Worm (Caenorhabditis elegans): ENCODE data around the gene C34D10.5.

The C34D10.5 gene

ce11 chrX:7977452-7977851 is 40.4 kb upstream of the C34D10.5 start:
- TF ChIP-seq T07F8.4 (tag; optimal IDR thresholded peaks at IDR 0.05) (no peak), lin-40 (tag; optimal IDR thresholded peaks at IDR 0.05) (no peak), pha-4 (tag; optimal IDR thresholded peaks at IDR 0.05) (no peak), akir-1 (GFP tag; optimal IDR thresholded peaks at IDR 0.05) (no peak), lin-54 (GFP tag; optimal IDR thresholded peaks at IDR 0.05) (no peak), ama-1 (optimal IDR thresholded peaks at IDR 0.05) (no peak), ama-1 (GFP tag; optimal IDR thresholded peaks at IDR 0.05) (no peak), ZK185.1 (tag; optimal IDR thresholded peaks at IDR 0.05; ENCODE audit: poor library complexity, severe bottlenecking) (no peak), zfh-2 (GFP tag; conservative IDR thresholded peaks at IDR 0.05) (no peak), nfyb-1 (GFP tag; IDR thresholded peaks at IDR 0.05) (no peak), egl-44 (GFP tag; IDR thresholded peaks at IDR 0.05) (no peak), hrde-1 (tag; optimal IDR thresholded peaks at IDR 0.05; ENCODE audit: borderline replicate concordance) (no peak), K11D2.4 (GFP tag; IDR thresholded peaks at IDR 0.05) (no peak), egl-18 (GFP tag; IDR thresholded peaks at IDR 0.05) (no peak), F55B11.4 (tag; optimal IDR thresholded peaks at IDR 0.05; ENCODE audit: borderline replicate concordance, insufficient read depth) (no peak), madf-10 (tag; optimal IDR thresholded peaks at IDR 0.05) (no peak), ets-4 (GFP tag; optimal IDR thresholded peaks at IDR 0.05) (no peak), xnd-1 (tag; optimal IDR thresholded peaks at IDR 0.05) (no peak), attf-3 (GFP tag; conservative IDR thresholded peaks at IDR 0.05) (no peak), ceh-91 (GFP tag; IDR thresholded peaks at IDR 0.05) (no peak)

- no peak for TF ChIP-seq gei-17 (GFP tag; optimal IDR thresholded peaks at IDR 0.05)
These were observed 35.8 kb upstream of the C34D10.5 start, which contains the start of gene his-71 for ce11 chrX:7982047-7982446. Gene his-71 (minus strand): TSS chrX:7982070.

ce11 chrX:7984742-7985141 is 33.1 kb upstream of the C34D10.5 start:
- no peak for TF ChIP-seq F10E7.11 (tag; optimal IDR thresholded peaks at IDR 0.05)
- TF ChIP-seq ceh-27 (GFP tag; optimal IDR thresholded peaks at IDR 0.05), result no peak
- TF ChIP-seq F37B4.10 (GFP tag; IDR thresholded peaks at IDR 0.05), result no peak
- TF ChIP-seq Y53F4B.3 (GFP tag; IDR thresholded peaks at IDR 0.05), result no peak
- TF ChIP-seq F23B12.7 (tag; optimal IDR thresholded peaks at IDR 0.05; ENCODE audit: insufficient read depth), result no peak
- TF ChIP-seq fkh-3 (tag; optimal IDR thresholded peaks at IDR 0.05), result no peak
- TF ChIP-seq rpc-1 (optimal IDR thresholded peaks at IDR 0.05), result no peak
- no peak for TF ChIP-seq rpc-1 (tag; optimal IDR thresholded peaks at IDR 0.05)
- TF ChIP-seq atf-7 (tag; optimal IDR thresholded peaks at IDR 0.05), result no peak
- TF ChIP-seq sea-2 (GFP tag; IDR thresholded peaks at IDR 0.05), result no peak
- TF ChIP-seq nfya-1 (tag; optimal IDR thresholded peaks at IDR 0.05; ENCODE audit: borderline replicate concordance, insufficient read depth), result no peak
- no peak for TF ChIP-seq cebp-2 (GFP tag; IDR thresholded peaks at IDR 0.05)
- TF ChIP-seq repo-1 (tag; optimal IDR thresholded peaks at IDR 0.05), result no peak
- TF ChIP-seq ztf-3 (GFP tag; optimal IDR thresholded peaks at IDR 0.05), result no peak
- TF ChIP-seq attf-3 (GFP tag; conservative IDR thresholded peaks at IDR 0.05), result no peak
- no peak for TF ChIP-seq ceh-100 (GFP tag; IDR thresholded peaks at IDR 0.05)
- no peak for TF ChIP-seq hmg-20 (GFP tag; IDR thresholded peaks at IDR 0.05)
- no peak for TF ChIP-seq F33H1.4 (GFP tag; IDR thresholded peaks at IDR 0.05)
- TF ChIP-seq attf-5 (GFP tag; optimal IDR thresholded peaks at IDR 0.05), result no peak
